Fruit fly (Drosophila melanogaster) whole organism, embryonic: ENCODE results near the gene Tpr2.

Experiments used
- BEAF-32 ChIP-seq: fragments of 200-800 bp; sonication (Bioruptor generic); optimal IDR thresholded peaks from 3 replicates; lab custom pipeline; 2017; ENCODE audit warnings: missing biosample characterization, missing genetic modification characterization, mild to moderate bottlenecking, moderate library complexity, missing genetic modification reagents
- CG10267 ChIP-seq: fragments of 200-800 bp; sonication (Bioruptor generic); optimal IDR thresholded peaks from 2 replicates; lab custom pipeline; 2018; ENCODE audit warnings: missing biosample characterization, mild to moderate bottlenecking, missing genetic modification characterization, moderate library complexity
- CG10274 ChIP-seq: fragments of 200-800 bp; sonication (Bioruptor generic); optimal IDR thresholded peaks from 3 replicates; lab custom pipeline; 2017; ENCODE audit warnings: missing biosample characterization, mild to moderate bottlenecking, missing genetic modification characterization
- CG11695 ChIP-seq: fragments of 200-800 bp; sonication (Bioruptor generic); IDR thresholded peaks from 3 replicates; pipeline ENCODE4 v1.3.6; 2022; ENCODE audit warnings: missing biosample characterization, missing genetic modification characterization
- CG12155 ChIP-seq: fragments of 200-800 bp; sonication (Bioruptor generic); optimal IDR thresholded peaks from 3 replicates; lab custom pipeline; 2016; ENCODE audit warnings: missing biosample characterization, missing genetic modification characterization
- CG13123 ChIP-seq: fragments of 200-800 bp; sonication (Bioruptor generic); optimal IDR thresholded peaks from 2 replicates; lab custom pipeline; 2016; ENCODE audit warnings: missing biosample characterization, missing genetic modification characterization
- CG1603 ChIP-seq: fragments of 200-800 bp; sonication (Bioruptor generic); optimal IDR thresholded peaks from 2 replicates; lab custom pipeline; 2019; ENCODE audit warnings: missing biosample characterization, mild to moderate bottlenecking, missing genetic modification characterization, moderate library complexity
- CG1647 ChIP-seq: fragments of 200-800 bp; sonication (Bioruptor generic); optimal IDR thresholded peaks from 3 replicates; lab custom pipeline; 2016; ENCODE audit warnings: missing biosample characterization, missing genetic modification characterization
- CG16863 ChIP-seq: fragments of 200-800 bp; sonication (Bioruptor generic); optimal IDR thresholded peaks from 3 replicates; lab custom pipeline; 2016; ENCODE audit warnings: missing biosample characterization, missing genetic modification characterization
- CG17328 ChIP-seq: fragments of 200-800 bp; sonication (Bioruptor generic); IDR thresholded peaks from 2 replicates; pipeline ENCODE4 v1.3.6; 2022; ENCODE audit warnings: missing biosample characterization, missing genetic modification characterization
- CG18619 ChIP-seq: fragments of 200-800 bp; sonication (Bioruptor generic); optimal IDR thresholded peaks from 3 replicates; lab custom pipeline; 2017; ENCODE audit warnings: missing biosample characterization, mild to moderate bottlenecking, missing genetic modification characterization
- CG2199 ChIP-seq: fragments of 200-800 bp; sonication (Bioruptor generic); IDR thresholded peaks from 3 replicates; pipeline ENCODE4 v1.3.6; 2022; ENCODE audit warnings: missing biosample characterization, missing genetic modification characterization
- CG2678 ChIP-seq: fragments of 200-800 bp; sonication (Bioruptor generic); optimal IDR thresholded peaks from 3 replicates; lab custom pipeline; 2019; ENCODE audit warnings: missing biosample characterization, mild to moderate bottlenecking, missing genetic modification characterization, moderate library complexity
- CG3065 ChIP-seq: fragments of 200-800 bp; sonication (Bioruptor generic); optimal IDR thresholded peaks from 2 replicates; lab custom pipeline; 2016; ENCODE audit warnings: missing biosample characterization, missing genetic modification characterization
- CG31441 ChIP-seq: fragments of 200-800 bp; sonication (Bioruptor generic); IDR thresholded peaks from 2 replicates; pipeline ENCODE4 v1.3.6; 2022; ENCODE audit warnings: missing biosample characterization, missing genetic modification characterization
- CG4730 ChIP-seq: fragments of 200-800 bp; sonication (Bioruptor generic); IDR thresholded peaks from 2 replicates; pipeline ENCODE4 v1.3.6; 2022; ENCODE audit warnings: missing biosample characterization, missing genetic modification characterization
- CG7372 ChIP-seq: fragments of 200-800 bp; sonication (Bioruptor generic); IDR thresholded peaks from 2 replicates; pipeline ENCODE4 v1.3.6; 2022; ENCODE audit warnings: missing biosample characterization, missing genetic modification characterization
- CG8924 ChIP-seq: fragments of 200-800 bp; optimal IDR thresholded peaks from 3 replicates; lab custom pipeline; 2019; ENCODE audit warnings: missing biosample characterization, mild to moderate bottlenecking, missing genetic modification characterization, moderate library complexity
- Dll ChIP-seq: fragments of 200-800 bp; sonication (Bioruptor generic); IDR thresholded peaks from 4 replicates; pipeline ENCODE4 v1.3.6; 2022; ENCODE audit warnings: missing biosample characterization, missing genetic modification characterization; ENCODE audit not compliant: partially characterized antibody
- Ets97D ChIP-seq: fragments of 200-800 bp; sonication (Bioruptor generic); optimal IDR thresholded peaks from 3 replicates; lab custom pipeline; 2016; ENCODE audit warnings: missing biosample characterization, missing genetic modification characterization
- Hsf ChIP-seq: fragments of 200-800 bp; sonication (Bioruptor generic); optimal IDR thresholded peaks from 3 replicates; lab custom pipeline; 2016; ENCODE audit warnings: missing biosample characterization, missing genetic modification characterization
- NC2β ChIP-seq: fragments of 200-800 bp; sonication (Bioruptor generic); optimal IDR thresholded peaks from 2 replicates; lab custom pipeline; 2016; ENCODE audit warnings: missing biosample characterization, missing genetic modification characterization
- Nf-YB ChIP-seq: fragments of 200-800 bp; sonication (Bioruptor generic); optimal IDR thresholded peaks from 3 replicates; lab custom pipeline; 2019; ENCODE audit warnings: missing biosample characterization, mild to moderate bottlenecking, missing genetic modification characterization, moderate library complexity
- Pdp1 ChIP-seq, 2 experiments: fragments of 200-800 bp; sonication (Bioruptor generic); optimal IDR thresholded peaks; 3 replicates each; lab custom pipeline; 2016; ENCODE audit warnings: missing biosample characterization in 2 of 2, missing genetic modification characterization in 2 of 2, mild to moderate bottlenecking in 1 of 2, moderate library complexity in 1 of 2
- Poxn ChIP-seq: fragments of 200-800 bp; sonication (Bioruptor generic); IDR thresholded peaks from 2 replicates; pipeline ENCODE4 v1.3.6; 2022; ENCODE audit warnings: missing biosample characterization, missing genetic modification characterization
- Sin3A ChIP-seq: fragments of >200 bp; optimal IDR thresholded peaks from 2 replicates; lab custom pipeline; 2018
- Sry-δ ChIP-seq: fragments of 200-800 bp; sonication (Bioruptor generic); optimal IDR thresholded peaks from 2 replicates; lab custom pipeline; 2016; ENCODE audit warnings: missing biosample characterization, missing genetic modification characterization
- Taf1 ChIP-seq: fragments of 200-800 bp; sonication (Bioruptor generic); IDR thresholded peaks from 2 replicates; pipeline ENCODE4 v1.3.6; 2022; ENCODE audit warnings: missing biosample characterization, missing genetic modification characterization
- bbx ChIP-seq: fragments of 200-800 bp; sonication (Bioruptor generic); IDR thresholded peaks from 2 replicates; pipeline ENCODE4 v1.3.6; 2022; ENCODE audit warnings: missing biosample characterization, missing genetic modification characterization; ENCODE audit not compliant: partially characterized antibody
- br ChIP-seq: fragments of >200 bp; optimal IDR thresholded peaks from 2 replicates; lab custom pipeline; 2017
- bsh ChIP-seq, 2 experiments: fragments of 200-800 bp; sonication (Bioruptor generic); optimal IDR thresholded peaks; 2 replicates each; lab custom pipeline; 2017 to 2018; ENCODE audit warnings: mild to moderate bottlenecking in 2 of 2, missing biosample characterization in 2 of 2, missing genetic modification characterization in 2 of 2, moderate library complexity in 1 of 2
- cas ChIP-seq: fragments of 200-800 bp; sonication (Bioruptor generic); IDR thresholded peaks from 2 replicates; pipeline ENCODE4 v1.3.6; 2022; ENCODE audit warnings: missing biosample characterization, missing genetic modification characterization
- cato ChIP-seq: fragments of 200-800 bp; sonication (Bioruptor generic); optimal IDR thresholded peaks from 2 replicates; lab custom pipeline; 2016; ENCODE audit warnings: missing biosample characterization, missing genetic modification characterization, borderline replicate concordance
- chn ChIP-seq: fragments of 200-800 bp; sonication (Bioruptor generic); optimal IDR thresholded peaks from 2 replicates; lab custom pipeline; 2016; ENCODE audit warnings: missing biosample characterization, missing genetic modification characterization
- ci ChIP-seq: fragments of 200-800 bp; sonication (Bioruptor generic); IDR thresholded peaks from 3 replicates; pipeline ENCODE4 v1.3.6; 2022; ENCODE audit warnings: missing biosample characterization, missing genetic modification characterization
- ewg ChIP-seq: fragments of 200-800 bp; sonication (Bioruptor generic); optimal IDR thresholded peaks from 3 replicates; lab custom pipeline; 2017; ENCODE audit warnings: mild to moderate bottlenecking, missing biosample characterization, missing genetic modification reagents, missing genetic modification characterization
- fd96Cb ChIP-seq: fragments of 200-800 bp; sonication (Bioruptor generic); optimal IDR thresholded peaks from 2 replicates; lab custom pipeline; 2018; ENCODE audit warnings: missing biosample characterization, mild to moderate bottlenecking, missing genetic modification characterization, moderate library complexity
- gce ChIP-seq: fragments of 200-800 bp; sonication (Bioruptor generic); IDR thresholded peaks from 3 replicates; pipeline ENCODE4 v1.3.6; 2022; ENCODE audit warnings: missing biosample characterization, missing genetic modification characterization
- gem ChIP-seq: fragments of 200-800 bp; sonication (Bioruptor generic); optimal IDR thresholded peaks from 2 replicates; lab custom pipeline; 2019; ENCODE audit warnings: missing biosample characterization, mild to moderate bottlenecking, missing genetic modification characterization, moderate library complexity
- hb ChIP-seq: fragments of 200-800 bp; sonication (Bioruptor generic); IDR thresholded peaks from 3 replicates; pipeline ENCODE4 v1.3.6; 2022; ENCODE audit warnings: missing biosample characterization, missing genetic modification characterization; ENCODE audit not compliant: partially characterized antibody
- hth ChIP-seq: fragments of >200 bp; optimal IDR thresholded peaks from 2 replicates; lab custom pipeline; 2017; ENCODE audit warnings: inconsistent platforms
- lilli ChIP-seq: fragments of 200-800 bp; sonication (Bioruptor generic); optimal IDR thresholded peaks from 3 replicates; lab custom pipeline; 2016; ENCODE audit warnings: missing biosample characterization, missing genetic modification characterization
- pan ChIP-seq, 4 experiments: fragments of >200 bp in 3 of 4; fragments of 200-800 bp in 1 of 4; sonication (Bioruptor generic) in 1 of 4; optimal IDR thresholded peaks in 3 of 4; IDR thresholded peaks in 1 of 4; 2 replicates each; pipeline versions ENCODE4 v1.3.6 to Lab custom; 2017 to 2022; ENCODE audit warnings: missing biosample characterization in 2 of 4, missing genetic modification characterization in 2 of 4, mixed read lengths in 1 of 4
- pum ChIP-seq: fragments of 200-800 bp; sonication (Bioruptor generic); optimal IDR thresholded peaks from 2 replicates; lab custom pipeline; 2016; ENCODE audit warnings: missing biosample characterization, missing genetic modification characterization
- schlank ChIP-seq: fragments of 200-800 bp; sonication (Bioruptor generic); optimal IDR thresholded peaks from 2 replicates; lab custom pipeline; 2018; ENCODE audit warnings: missing biosample characterization, mild to moderate bottlenecking, missing genetic modification characterization
- sima ChIP-seq: fragments of 200-800 bp; sonication (Bioruptor generic); optimal IDR thresholded peaks from 2 replicates; lab custom pipeline; 2016; ENCODE audit warnings: missing biosample characterization, missing genetic modification characterization
- sr ChIP-seq: fragments of 200-800 bp; sonication (Bioruptor generic); IDR thresholded peaks from 3 replicates; pipeline ENCODE4 v1.3.6; 2022; ENCODE audit warnings: missing biosample characterization, missing genetic modification characterization
- tll ChIP-seq, 2 experiments: fragments of 200-800 bp in 1 of 2; fragments of >200 bp in 1 of 2; sonication (Bioruptor generic) in 1 of 2; optimal IDR thresholded peaks; 2 replicates each; lab custom pipeline; 2017 to 2019; ENCODE audit warnings: missing biosample characterization in 2 of 2, missing genetic modification characterization in 2 of 2, mild to moderate bottlenecking in 1 of 2, moderate library complexity in 1 of 2
- z ChIP-seq: fragments of 200-800 bp; sonication (Bioruptor generic); IDR thresholded peaks from 3 replicates; pipeline ENCODE4 v1.3.6; 2022; ENCODE audit warnings: missing biosample characterization, missing genetic modification characterization

The Tpr2 gene

dm6 chr2L:16547652-16548417 is 56.5 kb downstream of the Tpr2 start (continued):
- TF ChIP-seq CG17328 (no peak), CG18619 (GFP tag; lab: Kevin White, UChicago) (peak; percentile 66), pum (no peak), tll (GFP tag; optimal IDR thresholded peaks at IDR 0.05; lab: Kevin White, UChicago) (no peak), gce (GFP tag; lab: Robert Waterston, UW) (no peak), chn (GFP tag; lab: Kevin White, UChicago) (no peak), sr (GFP tag; lab: Robert Waterston, UW) (no peak), Poxn (GFP tag; lab: Robert Waterston, UW) (0 out of 2 replicates have a peak, but pooled peaks have one; percentile 41), BEAF-32 (GFP tag; lab: Kevin White, UChicago) (no peak), CG1603 (no peak), CG31441 (GFP tag; lab: Robert Waterston, UW) (peak; percentile 23; the same call in 1 of the 2 replicates), hb (GFP tag; lab: Robert Waterston, UW) (no peak), schlank (tag; lab: Kevin White, UChicago) (peak; percentile 67), Taf1 (no peak), z (GFP tag; lab: Robert Waterston, UW) (peak; percentile 43; the same call in 2 of the 3 replicates), lilli (GFP tag; lab: Kevin White, UChicago) (peak; percentile 57), Sin3A (lab: Kevin White, UChicago) (no peak), Dll (no peak), CG4730 (no peak), fd96Cb (tag; lab: Kevin White, UChicago) (no peak), pan (optimal IDR thresholded peaks at IDR 0.05; lab: Kevin White, UChicago) (no peak), pan (GFP tag; optimal IDR thresholded peaks at IDR 0.05 in 1 of 2, IDR thresholded peaks at IDR 0.05 in 1 of 2) (peak in 1 of 2 experiments; percentile 48), ci (peak; percentile 71; the same call in 1 of the 3 replicates), CG3065 (GFP tag; lab: Kevin White, UChicago) (no peak), CG8924 (tag; lab: Kevin White, UChicago) (peak; percentile 67), CG2199 (GFP tag; lab: Robert Waterston, UW) (no peak), CG10267 (tag; lab: Kevin White, UChicago) (peak; percentile 14), CG10274 (peak; percentile 34), bsh (GFP tag; optimal IDR thresholded peaks at IDR 0.05; lab: Kevin White, UChicago) (no peak), ewg (no peak), Ets97D (GFP tag; lab: Kevin White, UChicago) (no peak), sima (GFP tag; lab: Kevin White, UChicago) (no peak), Pdp1 (GFP tag; optimal IDR thresholded peaks at IDR 0.05; lab: Kevin White, UChicago) (peak in 1 of 2 experiments; percentile 38), Sry-δ (GFP tag; lab: Kevin White, UChicago) (no peak), hth (no peak), CG16863 (no peak), CG7372 (GFP tag; lab: Robert Waterston, UW) (no peak), NC2β (no peak), cas (GFP tag; lab: Robert Waterston, UW) (0 out of 2 replicates have a peak, but pooled peaks have one; percentile 23), CG13123 (GFP tag; lab: Kevin White, UChicago) (no peak), cato (no peak), Hsf (GFP tag; lab: Kevin White, UChicago) (peak; percentile 62), br (lab: Kevin White, UChicago) (no peak), CG11695 (GFP tag; lab: Robert Waterston, UW) (peak; percentile 73), CG1647 (GFP tag; lab: Kevin White, UChicago) (no peak), CG2678 (tag; lab: Kevin White, UChicago) (peak; percentile 91), bbx (no peak; the same call in 1 of the 2 replicates), Nf-YB (GFP tag; lab: Kevin White, UChicago) (peak; percentile 16), CG12155 (peak; percentile 46), gem (tag; lab: Kevin White, UChicago) (peak; percentile 81)
